Worm (Caenorhabditis elegans) whole organism, L2 larva: ENCODE results near the gene K10B2.4.

Experiments
- C34F6.9 ChIP-seq: fragments of 150-350 bp; optimal IDR thresholded peaks from 2 replicates; lab custom pipeline; 2014; ENCODE audit warnings: missing biosample characterization, missing genetic modification characterization
- Y55F3AM.14 ChIP-seq: fragments of 200-800 bp; sonication (Bioruptor generic); optimal IDR thresholded peaks from 2 replicates; lab custom pipeline; 2018; ENCODE audit warnings: mild to moderate bottlenecking, missing genetic modification characterization, missing compliant biosample characterization
- aly-2 ChIP-seq: fragments of 150-350 bp; optimal IDR thresholded peaks from 2 replicates; lab custom pipeline; 2014; ENCODE audit warnings: missing biosample characterization, missing genetic modification characterization
- ama-1 ChIP-seq: fragments of 150-350 bp; optimal IDR thresholded peaks from 2 replicates; lab custom pipeline; 2018; ENCODE audit warnings: inconsistent platforms
- crh-2 ChIP-seq: sonication (generic microtip); optimal IDR thresholded peaks from 2 replicates; lab custom pipeline; 2017; ENCODE audit warnings: missing biosample characterization, missing genetic modification characterization
- dmd-4 ChIP-seq: sonication (generic microtip); optimal IDR thresholded peaks from 2 replicates; lab custom pipeline; 2017; ENCODE audit warnings: missing biosample characterization, missing genetic modification characterization
- egl-27 ChIP-seq: sonication (generic microtip); optimal IDR thresholded peaks from 3 replicates; lab custom pipeline; 2017; ENCODE audit warnings: missing biosample characterization, missing genetic modification reagents, missing genetic modification characterization
- fos-1 ChIP-seq: fragments of 150-350 bp; optimal IDR thresholded peaks from 2 replicates; lab custom pipeline; 2014; ENCODE audit warnings: missing biosample characterization, missing genetic modification characterization
- gmeb-1 ChIP-seq: fragments of 150-350 bp; optimal IDR thresholded peaks from 2 replicates; lab custom pipeline; 2014; ENCODE audit warnings: missing biosample characterization, missing genetic modification characterization
- lin-11 ChIP-seq: fragments of 150-350 bp; sonication (generic microtip); optimal IDR thresholded peaks from 2 replicates; lab custom pipeline; 2014; ENCODE audit warnings: missing biosample characterization, missing genetic modification characterization, inconsistent platforms, mixed read lengths
- lin-13 ChIP-seq: fragments of 150-350 bp; optimal IDR thresholded peaks from 2 replicates; lab custom pipeline; 2014; ENCODE audit warnings: missing biosample characterization, missing genetic modification reagents, missing genetic modification characterization
- lin-39 ChIP-seq: fragments of 150-350 bp; optimal IDR thresholded peaks from 2 replicates; lab custom pipeline; 2014; ENCODE audit warnings: missing biosample characterization, missing genetic modification reagents, missing genetic modification characterization
- lsy-2 ChIP-seq, 2 experiments: fragments of 150-350 bp in 1 of 2; sonication (generic microtip) in 1 of 2; optimal IDR thresholded peaks; 2 replicates each; lab custom pipeline; 2014 to 2017; ENCODE audit warnings: missing biosample characterization in 2 of 2, missing genetic modification characterization in 2 of 2
- mab-5 ChIP-seq: fragments of 150-350 bp; optimal IDR thresholded peaks from 2 replicates; lab custom pipeline; 2014; ENCODE audit warnings: missing biosample characterization, missing genetic modification characterization
- nhr-10 ChIP-seq: sonication (generic microtip); optimal IDR thresholded peaks from 2 replicates; lab custom pipeline; 2017; ENCODE audit warnings: missing biosample characterization, missing genetic modification characterization
- nhr-12 ChIP-seq: fragments of 150-350 bp; optimal IDR thresholded peaks from 2 replicates; lab custom pipeline; 2014; ENCODE audit warnings: missing biosample characterization, missing genetic modification characterization
- nhr-129 ChIP-seq: fragments of 150-350 bp; optimal IDR thresholded peaks from 2 replicates; lab custom pipeline; 2014; ENCODE audit warnings: missing biosample characterization, missing genetic modification characterization
- nhr-21 ChIP-seq: fragments of 150-350 bp; optimal IDR thresholded peaks from 2 replicates; lab custom pipeline; 2014; ENCODE audit warnings: missing biosample characterization, missing genetic modification characterization
- nhr-23 ChIP-seq: fragments of 150-350 bp; optimal IDR thresholded peaks from 2 replicates; lab custom pipeline; 2014; ENCODE audit warnings: missing biosample characterization, missing genetic modification reagents, missing genetic modification characterization
- nhr-237 ChIP-seq: fragments of 150-350 bp; optimal IDR thresholded peaks from 2 replicates; lab custom pipeline; 2014; ENCODE audit warnings: missing biosample characterization, missing genetic modification characterization
- peb-1 ChIP-seq: fragments of 150-350 bp; optimal IDR thresholded peaks from 2 replicates; lab custom pipeline; 2014; ENCODE audit warnings: missing biosample characterization, missing genetic modification characterization
- sem-4 ChIP-seq: fragments of 150-350 bp; optimal IDR thresholded peaks from 2 replicates; lab custom pipeline; 2014; ENCODE audit warnings: missing biosample characterization, missing genetic modification reagents, missing genetic modification characterization
- skn-1 ChIP-seq: sonication (generic microtip); optimal IDR thresholded peaks from 2 replicates; lab custom pipeline; 2017; ENCODE audit warnings: missing biosample characterization, missing genetic modification characterization
- sma-9 ChIP-seq, 2 experiments: fragments of 150-350 bp in 1 of 2; sonication (generic microtip) in 1 of 2; optimal IDR thresholded peaks; 2 replicates each; lab custom pipeline; 2014 to 2016; ENCODE audit warnings: missing genetic modification characterization in 2 of 2, mild to moderate bottlenecking in 1 of 2, missing biosample characterization in 1 of 2, missing compliant biosample characterization in 1 of 2, missing genetic modification reagents in 1 of 2, moderate library complexity in 1 of 2
- unc-39 ChIP-seq: fragments of 150-350 bp; optimal IDR thresholded peaks from 2 replicates; lab custom pipeline; 2014; ENCODE audit warnings: missing biosample characterization, missing genetic modification characterization
- unc-55 ChIP-seq: fragments of 150-350 bp; sonication (generic microtip); optimal IDR thresholded peaks from 3 replicates; lab custom pipeline; 2014; ENCODE audit warnings: missing biosample characterization, missing genetic modification reagents, missing genetic modification characterization
- unc-62 ChIP-seq: fragments of 150-350 bp; optimal IDR thresholded peaks from 2 replicates; lab custom pipeline; 2014; ENCODE audit warnings: missing biosample characterization, missing genetic modification reagents, missing genetic modification characterization
- ztf-1 ChIP-seq: fragments of 200-800 bp; sonication (Bioruptor generic); conservative IDR thresholded peaks from 2 replicates; pipeline ENCODE4 v1.3.6; 2022; ENCODE audit warnings: missing genetic modification characterization, missing compliant biosample characterization
- ztf-11 ChIP-seq: sonication (generic microtip); optimal IDR thresholded peaks from 2 replicates; lab custom pipeline; 2017; ENCODE audit warnings: missing biosample characterization, missing genetic modification characterization
- ztf-4 ChIP-seq: fragments of 150-350 bp; optimal IDR thresholded peaks from 2 replicates; lab custom pipeline; 2014; ENCODE audit warnings: missing biosample characterization, missing genetic modification characterization

K10B2.4 gene

DNA sequence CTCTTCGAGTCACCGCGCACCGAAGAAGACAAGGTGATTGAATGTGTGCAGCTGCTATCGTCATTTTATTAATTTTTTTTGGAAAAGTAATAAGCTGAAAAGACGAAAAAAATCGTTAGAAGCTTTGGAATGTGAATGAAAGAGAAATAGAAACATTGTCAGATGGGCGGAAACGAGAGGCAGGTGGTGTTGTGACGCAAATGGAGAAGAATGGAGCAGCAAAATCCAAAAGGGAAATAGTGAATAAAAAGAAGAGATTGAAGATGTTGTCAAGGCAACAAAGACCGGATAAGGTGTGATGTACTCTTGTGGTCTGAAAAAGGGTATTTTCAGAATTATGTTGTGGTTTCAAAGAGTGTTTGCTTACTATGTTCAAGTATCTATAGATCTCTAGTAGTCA, 18.3 kb downstream of the K10B2.4 start:
- TF ChIP-seq crh-2 (tag; lab: Kevin White, UChicago), result peak; percentile 2
- TF ChIP-seq egl-27 (tag; lab: Kevin White, UChicago), result no peak
- TF ChIP-seq Y55F3AM.14 (GFP tag; lab: Kevin White, UChicago), result no peak
- no peak for TF ChIP-seq sem-4 (tag; lab: Kevin White, UChicago)
- TF ChIP-seq lsy-2 (tag; optimal IDR thresholded peaks at IDR 0.05; lab: Kevin White, UChicago), result peak in 1 of 2 experiments; percentile 10
- TF ChIP-seq dmd-4, result no peak
- TF ChIP-seq skn-1 (tag; lab: Kevin White, UChicago), result no peak
- TF ChIP-seq ztf-11 (tag; lab: Kevin White, UChicago), result no peak
- no peak for TF ChIP-seq mab-5 (tag; lab: Kevin White, UChicago)
- peak; percentile 11 for TF ChIP-seq nhr-129 (tag; lab: Kevin White, UChicago)
- TF ChIP-seq unc-62 (GFP tag; lab: Kevin White, UChicago), result no peak

DNA sequence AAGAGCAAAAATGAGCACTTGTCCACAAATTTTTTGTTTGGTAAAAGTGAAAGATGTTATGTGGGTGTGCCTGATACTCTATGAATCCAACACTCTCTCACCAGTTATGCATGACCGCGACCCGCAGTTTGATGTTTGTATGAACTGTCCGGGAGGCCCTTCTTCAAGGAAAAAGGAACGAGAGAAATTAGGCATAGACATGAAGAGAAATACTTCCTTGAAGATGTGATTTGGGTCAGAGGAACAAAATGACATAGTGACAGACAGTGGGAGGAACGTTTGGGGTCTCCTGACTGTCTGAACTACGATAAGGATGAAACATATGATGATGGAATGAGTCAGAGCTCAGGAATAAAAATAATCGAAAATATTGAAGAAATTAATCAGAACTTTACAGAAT, 19.7 kb downstream of the K10B2.4 start:
- TF ChIP-seq fos-1 (tag; lab: Kevin White, UChicago), result peak; percentile 42
- no peak for TF ChIP-seq unc-39

DNA sequence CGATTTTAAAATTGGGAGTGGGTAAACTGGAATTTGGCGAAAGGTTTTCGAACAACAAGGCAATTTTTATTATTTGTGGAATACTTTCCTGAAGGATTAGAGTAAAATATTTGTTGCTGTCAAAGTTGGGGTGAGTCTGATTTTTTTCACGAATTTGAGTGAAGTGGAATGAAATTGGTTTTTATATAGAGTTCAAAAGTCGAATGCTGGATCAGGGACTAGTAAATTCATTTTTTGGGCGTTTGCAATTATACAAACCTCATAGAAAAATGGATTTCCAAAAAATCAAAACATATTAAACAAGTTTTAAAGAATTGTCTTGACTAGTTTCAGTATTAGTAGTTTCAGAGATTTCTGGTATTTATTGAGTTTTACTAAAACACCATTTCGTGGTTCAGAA, 20.8 kb downstream of the K10B2.4 start, which contains the start of gene C32D5.7:
Gene C32D5.7 (minus strand): TSS at position 101 of the 400 bp plus-strand sequence.
- TF ChIP-seq aly-2 (tag; lab: Kevin White, UChicago), result no peak
- no peak for TF ChIP-seq unc-39
- TF ChIP-seq sma-9 (GFP tag; optimal IDR thresholded peaks at IDR 0.05; lab: Kevin White, UChicago), result no peak
- no peak for TF ChIP-seq sma-9 (tag; optimal IDR thresholded peaks at IDR 0.05; lab: Kevin White, UChicago)
- TF ChIP-seq ztf-11 (tag; lab: Kevin White, UChicago), result no peak
- no peak for TF ChIP-seq Y55F3AM.14 (GFP tag; lab: Kevin White, UChicago)

DNA sequence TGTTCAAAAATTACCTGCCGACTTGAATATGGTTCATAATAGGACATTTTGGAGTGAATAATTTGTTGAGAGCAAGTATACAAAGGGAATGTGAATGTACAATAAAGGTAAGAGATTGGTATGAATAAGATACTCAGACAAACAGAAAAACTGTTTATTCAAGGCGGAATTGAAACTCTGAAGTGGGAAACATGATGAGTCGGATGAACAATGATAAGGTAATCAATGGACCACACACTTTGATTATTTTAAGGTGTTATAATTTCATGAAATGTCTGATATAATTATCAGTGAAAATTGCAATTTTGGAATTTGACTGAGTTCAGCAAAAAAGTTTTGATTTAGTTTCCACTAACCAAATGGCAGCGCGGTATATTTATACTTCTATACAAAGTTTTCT, 21.2 kb downstream of the K10B2.4 start:
- TF ChIP-seq fos-1 (tag; lab: Kevin White, UChicago), result peak; percentile 46
- TF ChIP-seq lin-13 (GFP tag; lab: Kevin White, UChicago), result no peak

DNA sequence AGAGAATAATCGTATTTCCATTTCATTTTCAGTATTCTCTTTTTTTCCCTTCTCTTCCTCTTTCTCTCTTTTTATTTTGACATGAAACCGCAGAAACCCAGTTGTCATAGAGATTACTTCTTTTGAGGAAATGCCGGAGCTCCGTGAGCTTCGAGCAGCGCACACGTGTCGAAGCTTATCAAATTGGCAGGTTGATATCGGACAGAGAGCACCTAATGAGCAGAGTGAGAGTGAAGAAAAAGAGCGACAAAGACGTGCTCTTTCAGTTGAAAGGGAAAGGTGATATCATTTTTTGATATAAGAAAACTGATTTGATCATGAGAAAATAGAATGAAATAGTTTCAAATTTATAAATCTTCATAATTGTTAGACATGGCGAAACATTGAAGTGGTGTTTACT, 25.4 kb downstream of the K10B2.4 start, which contains the start of gene C32D5.14:
Gene C32D5.14 (plus strand): TSS at position 131 of the 400 bp plus-strand sequence.
- peak; percentile 23 for TF ChIP-seq nhr-21 (tag; lab: Kevin White, UChicago)
- peak; percentile 20 for TF ChIP-seq lin-11
- peak; percentile 53 for TF ChIP-seq fos-1 (tag; lab: Kevin White, UChicago)
- no peak for TF ChIP-seq skn-1 (tag; lab: Kevin White, UChicago)

DNA sequence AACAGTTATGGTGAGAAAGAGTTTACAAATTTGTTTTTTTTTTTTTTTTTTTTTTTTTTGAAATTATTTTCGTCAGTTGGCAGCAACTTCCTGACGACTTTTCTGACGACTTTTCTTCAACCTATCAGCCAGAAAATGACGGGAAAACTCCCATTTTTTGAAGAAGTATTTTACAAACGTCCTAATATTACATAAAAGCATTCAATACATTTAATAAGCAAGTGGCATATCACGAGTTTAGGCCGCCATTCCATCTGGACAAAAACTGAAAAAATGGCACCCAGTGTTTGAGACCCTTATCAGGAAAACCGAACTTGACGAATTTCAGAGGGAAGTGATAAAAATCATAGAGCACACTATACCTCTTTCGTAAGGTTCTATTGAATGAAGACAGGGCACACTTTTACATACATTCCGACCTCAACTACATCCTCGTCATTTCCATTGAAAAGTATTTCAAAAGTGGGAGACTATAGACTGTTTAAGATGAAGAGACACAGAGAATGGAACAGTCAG, 26.0 kb downstream of the K10B2.4 start:
- TF ChIP-seq ama-1 (lab: Kevin White, UChicago) (no peak), fos-1 (tag; lab: Kevin White, UChicago) (peak; percentile 33), nhr-10 (tag; lab: Kevin White, UChicago) (no peak)

DNA sequence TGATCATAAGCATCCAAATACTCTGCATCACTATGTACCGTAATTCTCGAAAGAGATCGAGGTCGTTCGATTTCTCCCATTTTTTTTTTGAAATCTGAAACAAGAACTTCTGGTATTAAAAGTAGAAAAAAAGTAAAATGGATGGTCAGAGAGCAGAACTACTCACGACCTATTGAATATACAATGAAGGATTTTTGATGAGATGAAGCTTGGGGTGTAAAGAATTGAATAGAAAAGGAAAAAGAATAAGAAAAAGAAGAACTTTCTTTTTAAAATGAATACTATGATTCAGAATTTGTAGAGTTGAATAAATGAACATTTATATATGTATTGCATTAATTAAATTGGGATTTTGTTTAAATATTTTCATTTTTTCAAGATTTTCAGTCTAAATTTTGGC, 26.9 kb downstream of the K10B2.4 start, which contains the start of gene ttc-39B:
Gene ttc-39B (minus strand): TSS at position 101 of the 400 bp plus-strand sequence.
- no peak for TF ChIP-seq lsy-2 (tag; optimal IDR thresholded peaks at IDR 0.05; lab: Kevin White, UChicago)
- TF ChIP-seq Y55F3AM.14 (GFP tag; lab: Kevin White, UChicago), result no peak
- TF ChIP-seq nhr-12, result no peak
- TF ChIP-seq ztf-11 (tag; lab: Kevin White, UChicago), result no peak
- TF ChIP-seq ztf-4, result no peak
- no peak for TF ChIP-seq gmeb-1 (tag; lab: Kevin White, UChicago)
- no peak for TF ChIP-seq lin-39 (tag; lab: Kevin White, UChicago)
- TF ChIP-seq dmd-4, result no peak
- no peak for TF ChIP-seq nhr-237
- no peak for TF ChIP-seq ama-1 (lab: Kevin White, UChicago)
- no peak for TF ChIP-seq peb-1 (tag; lab: Kevin White, UChicago)
- no peak for TF ChIP-seq ztf-1
- no peak for TF ChIP-seq C34F6.9
- no peak for TF ChIP-seq unc-55 (GFP tag; lab: Kevin White, UChicago)
- no peak for TF ChIP-seq nhr-23
- no peak for TF ChIP-seq mab-5 (tag; lab: Kevin White, UChicago)
